Fruit fly (Drosophila melanogaster) whole organism, embryonic: ENCODE data around the gene CG10413.

Experiments used
- CG10274 ChIP-seq: fragments of 200-800 bp; sonication (Bioruptor generic); optimal IDR thresholded peaks from 3 replicates; lab custom pipeline; 2017; ENCODE audit warnings: missing biosample characterization, mild to moderate bottlenecking, missing genetic modification characterization
- CG10654 ChIP-seq: fragments of 200-800 bp; sonication (Bioruptor generic); optimal IDR thresholded peaks from 2 replicates; lab custom pipeline; 2016; ENCODE audit warnings: missing biosample characterization, missing genetic modification characterization
- CG11093 ChIP-seq: fragments of 200-800 bp; sonication (Bioruptor generic); IDR thresholded peaks from 3 replicates; pipeline ENCODE4 v1.3.6; 2022; ENCODE audit warnings: missing biosample characterization, missing genetic modification characterization
- CG12104 ChIP-seq: fragments of 200-800 bp; sonication (Bioruptor generic); optimal IDR thresholded peaks from 3 replicates; lab custom pipeline; 2016; ENCODE audit warnings: missing biosample characterization, missing genetic modification characterization
- CG1233 ChIP-seq: fragments of 200-800 bp; sonication (Bioruptor generic); optimal IDR thresholded peaks from 4 replicates; lab custom pipeline; 2018; ENCODE audit warnings: missing biosample characterization, mild to moderate bottlenecking, missing genetic modification characterization
- CG15011 ChIP-seq: fragments of 200-800 bp; sonication (Bioruptor generic); optimal IDR thresholded peaks from 3 replicates; lab custom pipeline; 2018; ENCODE audit warnings: missing biosample characterization, mild to moderate bottlenecking, missing genetic modification characterization
- CG15269 ChIP-seq: fragments of 200-800 bp; sonication (Bioruptor generic); optimal IDR thresholded peaks from 2 replicates; lab custom pipeline; 2018; ENCODE audit warnings: missing biosample characterization, mild to moderate bottlenecking, missing genetic modification characterization, moderate library complexity
- CG15479 ChIP-seq: fragments of 200-800 bp; sonication (Bioruptor generic); optimal IDR thresholded peaks from 3 replicates; lab custom pipeline; 2019; ENCODE audit warnings: missing biosample characterization, mild to moderate bottlenecking, missing genetic modification characterization, moderate library complexity
- CG1603 ChIP-seq: fragments of 200-800 bp; sonication (Bioruptor generic); optimal IDR thresholded peaks from 2 replicates; lab custom pipeline; 2019; ENCODE audit warnings: missing biosample characterization, mild to moderate bottlenecking, missing genetic modification characterization, moderate library complexity
- CG16815 ChIP-seq: fragments of 200-800 bp; sonication (Bioruptor generic); optimal IDR thresholded peaks from 3 replicates; lab custom pipeline; 2017; ENCODE audit warnings: missing biosample characterization, mild to moderate bottlenecking, missing genetic modification characterization
- CG17385 ChIP-seq: fragments of 200-800 bp; sonication (Bioruptor generic); optimal IDR thresholded peaks from 3 replicates; lab custom pipeline; 2018; ENCODE audit warnings: missing biosample characterization, mild to moderate bottlenecking, missing genetic modification characterization
- CG18262 ChIP-seq: fragments of 200-800 bp; optimal IDR thresholded peaks from 3 replicates; lab custom pipeline; 2019; ENCODE audit warnings: missing biosample characterization, mild to moderate bottlenecking, missing genetic modification characterization, moderate library complexity
- CG2202 ChIP-seq: fragments of 200-800 bp; sonication (Bioruptor generic); optimal IDR thresholded peaks from 2 replicates; lab custom pipeline; 2018; ENCODE audit warnings: missing biosample characterization, mild to moderate bottlenecking, missing genetic modification characterization
- CG31224 ChIP-seq: fragments of 200-800 bp; sonication (Bioruptor generic); IDR thresholded peaks from 2 replicates; pipeline ENCODE4 v1.3.6; 2022; ENCODE audit warnings: missing biosample characterization, missing genetic modification characterization
- CG4328 ChIP-seq: fragments of 200-800 bp; sonication (Bioruptor generic); optimal IDR thresholded peaks from 3 replicates; lab custom pipeline; 2017; ENCODE audit warnings: missing biosample characterization, missing genetic modification reagents, missing genetic modification characterization
- CG5953 ChIP-seq: fragments of 200-800 bp; sonication (Bioruptor generic); IDR thresholded peaks from 2 replicates; pipeline ENCODE4 v1.3.6; 2022; ENCODE audit warnings: missing biosample characterization, missing genetic modification characterization
- CG7372 ChIP-seq: fragments of 200-800 bp; sonication (Bioruptor generic); IDR thresholded peaks from 2 replicates; pipeline ENCODE4 v1.3.6; 2022; ENCODE audit warnings: missing biosample characterization, missing genetic modification characterization
- CG7928 ChIP-seq: fragments of 200-800 bp; sonication (Bioruptor generic); optimal IDR thresholded peaks from 2 replicates; lab custom pipeline; 2017; ENCODE audit warnings: missing biosample characterization, mild to moderate bottlenecking, missing genetic modification characterization
- CG8924 ChIP-seq: fragments of 200-800 bp; optimal IDR thresholded peaks from 3 replicates; lab custom pipeline; 2019; ENCODE audit warnings: missing biosample characterization, mild to moderate bottlenecking, missing genetic modification characterization, moderate library complexity
- CG9437 ChIP-seq: fragments of 200-800 bp; sonication (Bioruptor generic); optimal IDR thresholded peaks from 2 replicates; lab custom pipeline; 2018; ENCODE audit warnings: missing biosample characterization, mild to moderate bottlenecking, missing genetic modification characterization
- CG9817 ChIP-seq: fragments of 200-800 bp; sonication (Bioruptor generic); optimal IDR thresholded peaks from 2 replicates; lab custom pipeline; 2018; ENCODE audit warnings: missing biosample characterization, mild to moderate bottlenecking, missing genetic modification characterization, moderate library complexity
- Drgx ChIP-seq: fragments of 200-800 bp; sonication (Bioruptor generic); IDR thresholded peaks from 2 replicates; pipeline ENCODE4 v1.3.6; 2022; ENCODE audit warnings: missing biosample characterization, missing genetic modification characterization
- Eip74EF ChIP-seq, 2 experiments: fragments of 200-800 bp in 1 of 2; fragments of >200 bp in 1 of 2; sonication (Bioruptor generic) in 1 of 2; optimal IDR thresholded peaks; 2 replicates each; lab custom pipeline; 2017 to 2019; ENCODE audit warnings: missing biosample characterization in 2 of 2, missing genetic modification characterization in 2 of 2, mild to moderate bottlenecking in 1 of 2, moderate library complexity in 1 of 2
- HHEX ChIP-seq: fragments of 200-800 bp; sonication (Bioruptor generic); optimal IDR thresholded peaks from 3 replicates; lab custom pipeline; 2017; ENCODE audit warnings: missing biosample characterization, mild to moderate bottlenecking, missing genetic modification characterization, missing genetic modification reagents
- HmgD ChIP-seq: fragments of 200-800 bp; sonication (Bioruptor generic); optimal IDR thresholded peaks from 3 replicates; lab custom pipeline; 2016; ENCODE audit warnings: missing biosample characterization, missing genetic modification characterization
- Hmr ChIP-seq: fragments of 200-800 bp; sonication (Bioruptor generic); optimal IDR thresholded peaks from 3 replicates; lab custom pipeline; 2017; ENCODE audit warnings: mild to moderate bottlenecking, missing biosample characterization, missing genetic modification reagents, missing genetic modification characterization
- Hr51 ChIP-seq, 2 experiments: fragments of 200-800 bp; sonication (Bioruptor generic); optimal IDR thresholded peaks; 2 replicates in 1 of 2; 3 replicates in 1 of 2; lab custom pipeline; 2016 to 2018; ENCODE audit warnings: missing biosample characterization in 2 of 2, missing genetic modification characterization in 2 of 2, mild to moderate bottlenecking in 1 of 2, moderate library complexity in 1 of 2
- Hsf ChIP-seq: fragments of 200-800 bp; sonication (Bioruptor generic); optimal IDR thresholded peaks from 3 replicates; lab custom pipeline; 2016; ENCODE audit warnings: missing biosample characterization, missing genetic modification characterization
- Med ChIP-seq: fragments of 200-800 bp; sonication (Bioruptor generic); peaks from one replicate; lab custom pipeline; 2016; ENCODE audit warnings: missing biosample characterization, missing genetic modification characterization, mild to moderate bottlenecking, inconsistent platforms, moderate library complexity
- NC2β ChIP-seq: fragments of 200-800 bp; sonication (Bioruptor generic); optimal IDR thresholded peaks from 2 replicates; lab custom pipeline; 2016; ENCODE audit warnings: missing biosample characterization, missing genetic modification characterization
- Rfx ChIP-seq: fragments of 200-800 bp; sonication (Bioruptor generic); IDR thresholded peaks from 2 replicates; pipeline ENCODE4 v1.3.6; 2022; ENCODE audit warnings: missing biosample characterization, missing genetic modification characterization
- Sox100B ChIP-seq: fragments of 200-800 bp; sonication (Bioruptor generic); optimal IDR thresholded peaks from 3 replicates; lab custom pipeline; 2018; ENCODE audit warnings: missing biosample characterization, mild to moderate bottlenecking, missing genetic modification characterization
- chinmo ChIP-seq: fragments of 200-800 bp; sonication (Bioruptor generic); IDR thresholded peaks from 4 replicates; pipeline ENCODE4 v1.3.6; 2022; ENCODE audit warnings: missing biosample characterization, missing genetic modification characterization; ENCODE audit not compliant: partially characterized antibody
- dan ChIP-seq: fragments of 200-800 bp; sonication (Bioruptor generic); IDR thresholded peaks from 2 replicates; pipeline ENCODE4 v1.3.6; 2022; ENCODE audit warnings: missing biosample characterization, missing genetic modification characterization
- dati ChIP-seq: fragments of 200-800 bp; sonication (Bioruptor generic); IDR thresholded peaks from 2 replicates; pipeline ENCODE4 v1.3.6; 2022; ENCODE audit warnings: missing biosample characterization, missing genetic modification characterization
- dimm ChIP-seq: fragments of 200-800 bp; sonication (Bioruptor generic); IDR thresholded peaks from 2 replicates; pipeline ENCODE4 v1.3.6; 2022; ENCODE audit warnings: missing biosample characterization, missing genetic modification characterization
- en ChIP-seq: fragments of 200-800 bp; sonication (Bioruptor generic); optimal IDR thresholded peaks from 2 replicates; lab custom pipeline; 2016; ENCODE audit warnings: missing biosample characterization, missing genetic modification characterization
- esg ChIP-seq: fragments of 200-800 bp; sonication (Bioruptor generic); conservative IDR thresholded peaks from 2 replicates; pipeline ENCODE4 v1.3.6; 2022; ENCODE audit warnings: missing biosample characterization, missing genetic modification characterization
- fd3F ChIP-seq: fragments of 200-800 bp; sonication (Bioruptor generic); optimal IDR thresholded peaks from 2 replicates; lab custom pipeline; 2018; ENCODE audit warnings: missing biosample characterization, mild to moderate bottlenecking, missing genetic modification characterization, moderate library complexity
- gcm2 ChIP-seq: fragments of 200-800 bp; sonication (Bioruptor generic); optimal IDR thresholded peaks from 2 replicates; lab custom pipeline; 2016; ENCODE audit warnings: missing biosample characterization, missing genetic modification characterization
- grau ChIP-seq: fragments of 200-800 bp; optimal IDR thresholded peaks from 3 replicates; lab custom pipeline; 2019; ENCODE audit warnings: missing biosample characterization, mild to moderate bottlenecking, missing genetic modification characterization, moderate library complexity
- ind ChIP-seq: fragments of 200-800 bp; sonication (Bioruptor generic); optimal IDR thresholded peaks from 3 replicates; lab custom pipeline; 2016; ENCODE audit warnings: missing biosample characterization, missing genetic modification characterization
- lab ChIP-seq: fragments of 200-800 bp; sonication (Bioruptor generic); optimal IDR thresholded peaks from 3 replicates; lab custom pipeline; 2017; ENCODE audit warnings: missing biosample characterization, missing genetic modification characterization, mild to moderate bottlenecking, moderate library complexity, missing genetic modification reagents
- lmd ChIP-seq: fragments of 200-800 bp; sonication (Bioruptor generic); IDR thresholded peaks from 2 replicates; pipeline ENCODE4 v1.3.6; 2022; ENCODE audit warnings: missing biosample characterization, missing genetic modification characterization
- nau ChIP-seq: fragments of 200-800 bp; sonication (Bioruptor generic); optimal IDR thresholded peaks from 3 replicates; lab custom pipeline; 2017; ENCODE audit warnings: missing biosample characterization, mild to moderate bottlenecking, missing genetic modification characterization, missing genetic modification reagents
- pho ChIP-seq: fragments of 200-800 bp; sonication (Bioruptor generic); optimal IDR thresholded peaks from 2 replicates; lab custom pipeline; 2016; ENCODE audit warnings: missing biosample characterization, missing genetic modification characterization
- pros ChIP-seq: fragments of 200-800 bp; sonication (Bioruptor generic); optimal IDR thresholded peaks from 3 replicates; lab custom pipeline; 2019; ENCODE audit warnings: missing biosample characterization, mild to moderate bottlenecking, missing genetic modification characterization, moderate library complexity
- pum ChIP-seq: fragments of 200-800 bp; sonication (Bioruptor generic); optimal IDR thresholded peaks from 2 replicates; lab custom pipeline; 2016; ENCODE audit warnings: missing biosample characterization, missing genetic modification characterization
- sens ChIP-seq: fragments of 200-800 bp; sonication (Bioruptor generic); peaks from one replicate; lab custom pipeline; 2016; ENCODE audit warnings: missing biosample characterization, missing genetic modification characterization
- usp ChIP-seq: fragments of >200 bp; optimal IDR thresholded peaks from 2 replicates; lab custom pipeline; 2017; ENCODE audit warnings: missing biosample characterization, missing genetic modification characterization
- vvl ChIP-seq: fragments of 200-800 bp; sonication (Bioruptor generic); IDR thresholded peaks from 2 replicates; pipeline ENCODE4 v1.3.6; 2022; ENCODE audit warnings: missing biosample characterization, missing genetic modification characterization
- z ChIP-seq: fragments of 200-800 bp; sonication (Bioruptor generic); IDR thresholded peaks from 3 replicates; pipeline ENCODE4 v1.3.6; 2022; ENCODE audit warnings: missing biosample characterization, missing genetic modification characterization

The CG10413 gene

dm6 chr2L:18564417-18564816, 40.6 kb downstream of the CG10413 start:
- TF ChIP-seq NC2β (GFP tag; lab: Kevin White, UChicago) (no peak), CG9437 (peak; percentile 33), CG16815 (GFP tag; lab: Kevin White, UChicago) (no peak), CG8924 (tag; lab: Kevin White, UChicago) (no peak), CG1603 (tag; lab: Kevin White, UChicago) (peak; percentile 6), sens (GFP tag; lab: Kevin White, UChicago) (peak; percentile 77), CG12104 (GFP tag; lab: Kevin White, UChicago) (no peak), CG15269 (tag; lab: Kevin White, UChicago) (no peak), Hmr (GFP tag; lab: Kevin White, UChicago) (peak; percentile 18), grau (peak; percentile 33), HHEX (GFP tag; lab: Kevin White, UChicago) (no peak), CG18262 (no peak), fd3F (no peak), lab (GFP tag; lab: Kevin White, UChicago) (peak; percentile 12), gcm2 (GFP tag; lab: Kevin White, UChicago) (no peak), vvl (no peak), chinmo (GFP tag; lab: Robert Waterston, UW) (no peak), pros (no peak), CG7928 (GFP tag; lab: Kevin White, UChicago) (no peak), usp (no peak), Sox100B (GFP tag; lab: Kevin White, UChicago) (no peak), dimm (GFP tag; lab: Robert Waterston, UW) (no peak), nau (GFP tag; lab: Kevin White, UChicago) (no peak), CG5953 (GFP tag; lab: Robert Waterston, UW) (0 out of 2 replicates have a peak, but pooled peaks have one; percentile 30), esg (GFP tag; lab: Robert Waterston, UW) (no peak), CG15011 (no peak), CG10274 (no peak), CG31224 (GFP tag; lab: Robert Waterston, UW) (no peak), CG17385 (GFP tag; lab: Kevin White, UChicago) (peak; percentile 8), CG4328 (GFP tag; lab: Kevin White, UChicago) (no peak), z (GFP tag; lab: Robert Waterston, UW) (no peak), Rfx (peak; percentile 47), ind (no peak), Hr51 (GFP tag; optimal IDR thresholded peaks at IDR 0.05; lab: Kevin White, UChicago) (no peak), CG11093 (GFP tag; lab: Robert Waterston, UW) (no peak), lmd (GFP tag; lab: Robert Waterston, UW) (no peak), dati (GFP tag; lab: Robert Waterston, UW) (no peak), HmgD (GFP tag; lab: Kevin White, UChicago) (no peak), pho (no peak), Eip74EF (GFP tag; optimal IDR thresholded peaks at IDR 0.05; lab: Kevin White, UChicago) (no peak), Hsf (GFP tag; lab: Kevin White, UChicago) (no peak), CG1233 (GFP tag; lab: Kevin White, UChicago) (no peak), CG7372 (GFP tag; lab: Robert Waterston, UW) (no peak), dan (no peak), en (GFP tag; lab: Kevin White, UChicago) (peak; percentile 12), CG9817 (no peak), CG15479 (GFP tag; lab: Kevin White, UChicago) (no peak), Drgx (GFP tag; lab: Robert Waterston, UW) (no peak), CG2202 (tag; lab: Kevin White, UChicago) (no peak), CG10654 (GFP tag; lab: Kevin White, UChicago) (no peak), pum (no peak), Med (peak; percentile 74)
